Fruit fly (Drosophila melanogaster): ENCODE results near the gene chico.
A peak's percentile ranks its signal among the peaks of the same experiment; 100 is the strongest.

The chico gene

dm6 chr2L:10292066-10292560, 45.2 kb upstream of the chico start, which contains the start of gene Ufd4 (continued):
- TF ChIP-seq hbn (GFP tag; IDR thresholded peaks at IDR 0.05; ENCODE audit: partially characterized antibody) = no peak; the same call in 1 of the 2 replicates
- no peak for TF ChIP-seq CG1832 (GFP tag; optimal IDR thresholded peaks at IDR 0.05)
- no peak for TF ChIP-seq CG7839 (tag; optimal IDR thresholded peaks at IDR 0.05)
- peak; percentile 81 for TF ChIP-seq Hand (GFP tag; optimal IDR thresholded peaks at IDR 0.05)
- no peak for TF ChIP-seq Poxn (GFP tag; IDR thresholded peaks at IDR 0.05)
- TF ChIP-seq CG14710 (tag; optimal IDR thresholded peaks at IDR 0.05) = peak; percentile 66
- TF ChIP-seq CG7987 (GFP tag; optimal IDR thresholded peaks at IDR 0.05) = peak; percentile 43
- peak; percentile 14 for TF ChIP-seq btn (GFP tag; optimal IDR thresholded peaks at IDR 0.05)
- peak; percentile 75; the same call in 1 of the 2 replicates for TF ChIP-seq CG14014 (GFP tag; IDR thresholded peaks at IDR 0.05)
- TF ChIP-seq fd64A (GFP tag; optimal IDR thresholded peaks at IDR 0.05) = no peak
- no peak for TF ChIP-seq CG10431 (GFP tag; optimal IDR thresholded peaks at IDR 0.05)
- TF ChIP-seq her (GFP tag; optimal IDR thresholded peaks at IDR 0.05) = peak; percentile 40
- peak; percentile 93 for TF ChIP-seq onecut (GFP tag; IDR thresholded peaks at IDR 0.05)
- TF ChIP-seq disco-r (GFP tag; optimal IDR thresholded peaks at IDR 0.05) = no peak
- TF ChIP-seq Awh (GFP tag; IDR thresholded peaks at IDR 0.05) = no peak
- TF ChIP-seq Dbx (GFP tag; IDR thresholded peaks at IDR 0.05) = peak; percentile 68; the same call in 1 of the 3 replicates
- no peak for TF ChIP-seq unpg (GFP tag; optimal IDR thresholded peaks at IDR 0.05)
- TF ChIP-seq CG1647 (GFP tag; optimal IDR thresholded peaks at IDR 0.05) = peak; percentile 56
- TF ChIP-seq CG9817 (tag; optimal IDR thresholded peaks at IDR 0.05) = no peak
- TF ChIP-seq da (GFP tag; optimal IDR thresholded peaks at IDR 0.05) = no peak
- no peak for TF ChIP-seq Vsx1 (GFP tag; optimal IDR thresholded peaks at IDR 0.05)
- no peak for TF ChIP-seq Hr39 (optimal IDR thresholded peaks at IDR 0.05)
- peak; percentile 98 for TF ChIP-seq wek (GFP tag; optimal IDR thresholded peaks at IDR 0.05)
- TF ChIP-seq cato (GFP tag; optimal IDR thresholded peaks at IDR 0.05; ENCODE audit: borderline replicate concordance) = no peak
- TF ChIP-seq Ets97D (GFP tag; optimal IDR thresholded peaks at IDR 0.05) = peak; percentile 50
- peak; percentile 49 for TF ChIP-seq CG8388 (GFP tag; optimal IDR thresholded peaks at IDR 0.05)
- peak; percentile 87 for TF ChIP-seq Sry-δ (GFP tag; optimal IDR thresholded peaks at IDR 0.05)
- TF ChIP-seq knrl (GFP tag; IDR thresholded peaks at IDR 0.05; ENCODE audit: partially characterized antibody) = no peak
- TF ChIP-seq NK7.1 (GFP tag; optimal IDR thresholded peaks at IDR 0.05) = peak; percentile 16
- no peak for TF ChIP-seq gcm (GFP tag; optimal IDR thresholded peaks at IDR 0.05)
- no peak for TF ChIP-seq CG15011 (GFP tag; optimal IDR thresholded peaks at IDR 0.05)
- no peak for TF ChIP-seq Sox100B (GFP tag; optimal IDR thresholded peaks at IDR 0.05)
- TF ChIP-seq pnt (GFP tag; optimal IDR thresholded peaks at IDR 0.05) = peak; percentile 8
- TF ChIP-seq BEAF-32 (GFP tag; optimal IDR thresholded peaks at IDR 0.05) = peak; percentile 55
- TF ChIP-seq Scr (GFP tag; IDR thresholded peaks at IDR 0.05; ENCODE audit: partially characterized antibody) = peak; percentile 55
- no peak for TF ChIP-seq Bdp1 (GFP tag; optimal IDR thresholded peaks at IDR 0.05)
- peak; percentile 43 for TF ChIP-seq CG2116 (GFP tag; optimal IDR thresholded peaks at IDR 0.05)
- TF ChIP-seq sqz (GFP tag; optimal IDR thresholded peaks at IDR 0.05) = no peak
- TF ChIP-seq HLH3B (GFP tag; IDR thresholded peaks at IDR 0.05) = peak; percentile 74; the same call in 1 of the 2 replicates
- peak; percentile 54 for TF ChIP-seq maf-S (GFP tag; optimal IDR thresholded peaks at IDR 0.05)
- peak; percentile 57 for TF ChIP-seq CG11398 (GFP tag; optimal IDR thresholded peaks at IDR 0.05)
- no peak for TF ChIP-seq zen (tag; optimal IDR thresholded peaks at IDR 0.05)
- TF ChIP-seq sens-2 (GFP tag; IDR thresholded peaks at IDR 0.05) = no peak
- no peak for TF ChIP-seq ap (GFP tag; IDR thresholded peaks at IDR 0.05)
- TF ChIP-seq gro (GFP tag; optimal IDR thresholded peaks at IDR 0.05) = peak; percentile 75
- peak; percentile 62 for TF ChIP-seq pzg (GFP tag; optimal IDR thresholded peaks at IDR 0.05)
- TF ChIP-seq trem (tag; optimal IDR thresholded peaks at IDR 0.05) = peak; percentile 66
- no peak for TF ChIP-seq croc (GFP tag; conservative IDR thresholded peaks at IDR 0.05)
